Worm (Caenorhabditis elegans): ENCODE measurements around the gene lys-10.

lys-10 gene

DNA sequence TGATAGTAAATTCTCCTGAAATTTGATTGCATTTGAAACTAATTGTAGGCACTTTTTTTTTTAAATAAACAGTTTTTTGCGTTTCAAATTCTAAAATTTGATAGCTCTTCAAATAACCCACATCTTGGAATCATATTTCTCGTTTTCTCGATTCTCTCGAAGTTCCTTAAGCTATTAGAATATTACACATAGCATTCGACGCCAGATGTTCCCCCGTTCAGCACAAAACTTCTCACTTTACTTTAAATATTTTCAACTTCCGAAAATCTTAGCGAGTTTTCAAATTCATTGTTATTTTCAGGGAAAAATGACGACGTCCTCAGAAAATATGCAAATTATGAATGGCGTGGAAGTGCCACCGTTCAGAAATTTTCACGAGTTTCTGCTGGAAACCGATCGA, 47.1 kb downstream of the lys-10 start, which contains the start of gene praf-3:
praf-3 (plus strand) TSS at position 301 of the 400 bp plus-strand sequence.
- TF ChIP-seq nhr-23 (tag; optimal IDR thresholded peaks at IDR 0.05) (no peak), F13H6.1 (tag; optimal IDR thresholded peaks at IDR 0.05) (no peak), gmeb-1 (tag; optimal IDR thresholded peaks at IDR 0.05) (no peak), C34F6.9 (tag; optimal IDR thresholded peaks at IDR 0.05) (no peak), nhr-25 (tag; optimal IDR thresholded peaks at IDR 0.05) (no peak), mbf-1 (tag; optimal IDR thresholded peaks at IDR 0.05) (no peak), lin-13 (GFP tag; optimal IDR thresholded peaks at IDR 0.05) (no peak), elt-1 (tag; optimal IDR thresholded peaks at IDR 0.05) (no peak), ZK546.5 (tag; optimal IDR thresholded peaks at IDR 0.05) (no peak), nhr-12 (tag; optimal IDR thresholded peaks at IDR 0.05) (no peak), nhr-129 (tag; optimal IDR thresholded peaks at IDR 0.05) (no peak), nhr-6 (tag; optimal IDR thresholded peaks at IDR 0.05) (no peak), unc-55 (GFP tag; optimal IDR thresholded peaks at IDR 0.05) (no peak), sma-3 (GFP tag; optimal IDR thresholded peaks at IDR 0.05) (no peak), snpc-4 (tag; optimal IDR thresholded peaks at IDR 0.05) (no peak), egl-27 (tag; optimal IDR thresholded peaks at IDR 0.05) (no peak), mab-5 (tag; optimal IDR thresholded peaks at IDR 0.05) (no peak)

DNA sequence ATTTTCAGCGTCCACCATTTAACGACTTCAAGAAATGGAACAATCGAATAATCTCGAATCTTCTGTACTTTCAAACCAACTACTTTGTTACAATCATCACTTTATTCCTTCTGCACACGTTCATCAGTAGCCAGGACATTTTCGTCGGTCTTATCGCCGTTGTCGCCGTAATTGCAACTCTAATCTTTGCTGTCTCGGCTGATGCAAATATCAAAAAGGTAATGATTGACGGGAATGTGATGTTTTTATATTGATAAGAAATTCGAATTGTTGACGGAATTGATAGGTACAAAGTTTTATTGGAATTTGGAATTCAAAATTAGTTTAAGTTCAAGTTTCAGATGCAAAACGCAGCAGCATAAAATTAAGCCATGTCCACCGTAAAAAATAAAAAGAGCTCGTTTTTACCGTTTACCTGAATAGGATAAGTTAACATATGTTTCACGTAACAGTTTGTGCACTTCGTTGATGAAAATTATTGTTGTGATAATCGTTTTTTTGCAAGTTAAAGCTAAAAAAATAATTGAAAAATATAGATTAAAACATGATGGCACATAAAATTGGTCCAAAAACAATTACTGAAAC, 47.7 kb downstream of the lys-10 start:
- TF ChIP-seq fos-1 (tag; optimal IDR thresholded peaks at IDR 0.05) (peak; percentile 78), crh-2 (tag; optimal IDR thresholded peaks at IDR 0.05) (peak; percentile 44), sma-9 (GFP tag; optimal IDR thresholded peaks at IDR 0.05) (peak; percentile 40), sma-9 (tag; optimal IDR thresholded peaks at IDR 0.05) (no peak), snpc-4 (tag; optimal IDR thresholded peaks at IDR 0.05) (no peak), ama-1 (optimal IDR thresholded peaks at IDR 0.05) (no peak), nhr-21 (tag; optimal IDR thresholded peaks at IDR 0.05) (no peak)

DNA sequence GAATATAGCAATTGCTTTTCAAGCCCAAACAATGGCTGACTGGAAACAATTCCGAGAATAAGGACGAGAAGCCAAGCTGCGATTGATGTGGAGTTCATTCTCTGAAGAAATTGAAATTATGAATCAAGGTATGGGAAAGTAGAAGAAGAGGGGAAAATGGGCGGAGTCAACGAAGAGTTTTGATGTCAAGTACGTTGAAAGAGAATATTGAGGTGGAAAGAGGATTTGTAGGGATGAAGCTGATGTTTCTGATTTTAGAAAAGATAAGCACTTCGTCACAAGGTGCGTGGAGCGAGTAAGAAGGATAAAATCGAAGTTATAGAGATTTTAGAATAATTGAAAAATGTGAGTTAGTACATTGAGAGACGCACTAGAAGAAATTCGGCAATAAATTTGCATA, 50.1 kb downstream of the lys-10 start, which contains the start of gene D2096.9:
D2096.9 (minus strand) TSS at position 101 of the 400 bp plus-strand sequence.
- TF ChIP-seq F13H6.1 (tag; optimal IDR thresholded peaks at IDR 0.05) (no peak), nhr-25 (tag; optimal IDR thresholded peaks at IDR 0.05) (no peak), lsy-2 (tag; optimal IDR thresholded peaks at IDR 0.05) (no peak), zag-1 (tag; optimal IDR thresholded peaks at IDR 0.05) (no peak), unc-62 (GFP tag; optimal IDR thresholded peaks at IDR 0.05) (no peak), lin-39 (tag; optimal IDR thresholded peaks at IDR 0.05) (no peak), nhr-6 (tag; optimal IDR thresholded peaks at IDR 0.05) (no peak), C34F6.9 (tag; optimal IDR thresholded peaks at IDR 0.05) (no peak)

Data from whole organism, L2 larva.